Worm (Caenorhabditis elegans): ENCODE results near the gene ceh-91.

DNA sequence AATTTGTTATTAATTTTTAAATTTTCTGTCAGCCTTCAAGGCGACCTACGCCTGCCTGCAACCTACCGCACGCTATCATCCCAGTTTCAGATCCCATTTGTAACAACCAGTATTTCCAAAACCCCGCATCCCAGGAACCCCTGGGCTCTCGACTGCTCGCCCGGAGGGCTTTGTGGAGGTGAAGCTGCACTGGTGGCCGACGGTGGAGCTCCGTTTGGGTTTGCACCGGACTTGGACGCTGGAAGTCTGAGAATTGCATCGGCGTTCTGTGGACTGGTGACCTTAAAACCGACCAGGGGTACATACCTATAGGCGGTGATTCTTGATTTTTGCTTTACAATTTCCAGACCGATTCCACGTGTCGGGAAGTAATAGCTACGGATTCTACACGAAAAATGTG, 34.9 kb downstream of the ceh-91 start:
- no peak for TF ChIP-seq T22C8.4 (GFP tag; IDR thresholded peaks at IDR 0.05)
- no peak for TF ChIP-seq ref-1 (GFP tag; conservative IDR thresholded peaks at IDR 0.05)
- TF ChIP-seq flt-1 (GFP tag; IDR thresholded peaks at IDR 0.05): no peak
- TF ChIP-seq klf-2 (GFP tag; conservative IDR thresholded peaks at IDR 0.05): no peak
- TF ChIP-seq ztf-23 (GFP tag; IDR thresholded peaks at IDR 0.05): no peak
- TF ChIP-seq ztf-29 (GFP tag; IDR thresholded peaks at IDR 0.05): no peak

All from whole organism, midembryonic.